Worm (Caenorhabditis elegans): ENCODE results near the gene C03H5.7.

DNA sequence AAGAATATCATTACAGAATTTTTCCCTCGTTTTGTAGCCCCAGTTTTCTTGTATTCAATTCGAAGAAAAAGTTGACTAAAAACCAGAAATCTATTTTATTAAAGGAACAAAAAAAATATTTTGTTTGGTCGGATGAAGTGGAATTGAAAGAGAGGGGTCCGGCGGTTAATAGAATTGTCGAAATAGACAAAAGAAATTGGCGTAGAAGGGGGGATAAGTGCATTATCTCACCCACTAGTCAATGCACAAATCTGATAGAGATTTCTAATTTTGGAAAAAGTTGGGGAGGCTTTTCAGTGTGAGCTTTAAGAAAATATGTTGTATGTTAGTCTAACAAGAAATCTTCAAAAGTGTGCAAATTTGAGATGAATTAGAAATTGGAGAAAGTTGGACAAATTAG, 25.5 kb upstream of the C03H5.7 start:
- no peak for TF ChIP-seq blmp-1 (tag; optimal IDR thresholded peaks at IDR 0.05; ENCODE audit: insufficient read depth)
- no peak for TF ChIP-seq ztf-11 (tag; optimal IDR thresholded peaks at IDR 0.05)
